Worm (Caenorhabditis elegans) whole organism, L1 larva: ENCODE measurements around the gene H40L08.8.

Experiments
- C04F5.9 ChIP-seq: sonication (generic microtip); optimal IDR thresholded peaks from 2 replicates; lab custom pipeline; 2016; ENCODE audit warnings: missing genetic modification characterization, missing compliant biosample characterization
- C16A3.4 ChIP-seq: fragments of 150-350 bp; optimal IDR thresholded peaks from 2 replicates; lab custom pipeline; 2014; ENCODE audit warnings: missing biosample characterization, missing genetic modification characterization
- C34B4.2 ChIP-seq: sonication (generic microtip); optimal IDR thresholded peaks from 2 replicates; lab custom pipeline; 2017; ENCODE audit warnings: mild to moderate bottlenecking, missing genetic modification characterization, missing compliant biosample characterization
- Y116A8C.19 ChIP-seq: sonication (generic microtip); optimal IDR thresholded peaks from 2 replicates; lab custom pipeline; 2016; ENCODE audit warnings: missing compliant biosample characterization, missing genetic modification characterization, borderline replicate concordance
- aly-2 ChIP-seq: fragments of 150-350 bp; optimal IDR thresholded peaks from 2 replicates; lab custom pipeline; 2014; ENCODE audit warnings: missing biosample characterization, missing genetic modification characterization
- ama-1 ChIP-seq: fragments of 150-350 bp; optimal IDR thresholded peaks from 2 replicates; lab custom pipeline; 2014
- blmp-1 ChIP-seq: fragments of 150-350 bp; optimal IDR thresholded peaks from 2 replicates; lab custom pipeline; 2014; ENCODE audit warnings: missing biosample characterization, missing genetic modification characterization
- ceh-63 ChIP-seq: fragments of 200-800 bp; sonication (Bioruptor generic); optimal IDR thresholded peaks from 2 replicates; lab custom pipeline; 2018; ENCODE audit warnings: mild to moderate bottlenecking, missing genetic modification characterization, missing compliant biosample characterization
- ceh-82 ChIP-seq, 3 experiments: fragments of 150-350 bp in 1 of 3; sonication (generic microtip) in 2 of 3; optimal IDR thresholded peaks; 2 replicates each; lab custom pipeline; 2014 to 2017; ENCODE audit warnings: missing biosample characterization in 3 of 3, missing genetic modification characterization in 3 of 3
- dpl-1 ChIP-seq, 3 experiments: fragments of 150-350 bp in 2 of 3; sonication (generic microtip) in 1 of 3; optimal IDR thresholded peaks; 2 replicates each; lab custom pipeline; 2014 to 2017; ENCODE audit warnings: missing biosample characterization in 3 of 3, missing genetic modification characterization in 3 of 3, missing genetic modification reagents in 3 of 3
- efl-1 ChIP-seq, 4 experiments: fragments of 150-350 bp; optimal IDR thresholded peaks in 3 of 4; peaks in 1 of 4; 1 replicate in 1 of 4; 2 replicates in 3 of 4; lab custom pipeline; 2014; ENCODE audit warnings: missing biosample characterization in 2 of 4, missing genetic modification characterization in 2 of 4, missing genetic modification reagents in 2 of 4
- efl-3 ChIP-seq: fragments of 200-800 bp; sonication (Bioruptor generic); optimal IDR thresholded peaks from 2 replicates; lab custom pipeline; 2018; ENCODE audit warnings: mild to moderate bottlenecking, missing genetic modification characterization, missing compliant biosample characterization
- egl-13 ChIP-seq: sonication (generic microtip); optimal IDR thresholded peaks from 2 replicates; lab custom pipeline; 2016; ENCODE audit warnings: missing genotype, missing genetic modification reagents, missing genetic modification characterization, missing compliant biosample characterization
- elt-2 ChIP-seq: sonication (generic microtip); optimal IDR thresholded peaks from 2 replicates; lab custom pipeline; 2016; ENCODE audit warnings: missing genetic modification characterization, mild to moderate bottlenecking, inconsistent platforms, missing compliant biosample characterization, missing genetic modification reagents
- elt-3 ChIP-seq, 6 experiments: fragments of 150-350 bp in 1 of 6; sonication (generic microtip); optimal IDR thresholded peaks; 2 replicates each; lab custom pipeline; 2017 to 2018; ENCODE audit warnings: missing biosample characterization in 6 of 6, missing genetic modification characterization in 6 of 6, inconsistent platforms in 1 of 6
- fkh-10 ChIP-seq: sonication (generic microtip); optimal IDR thresholded peaks from 2 replicates; lab custom pipeline; 2017; ENCODE audit warnings: missing biosample characterization, missing genetic modification reagents, missing genetic modification characterization
- hlh-4 ChIP-seq: sonication (generic microtip); optimal IDR thresholded peaks from 2 replicates; lab custom pipeline; 2016; ENCODE audit warnings: mild to moderate bottlenecking, missing genetic modification characterization, missing compliant biosample characterization
- hpl-2 ChIP-seq: fragments of 150-350 bp; optimal IDR thresholded peaks from 2 replicates; lab custom pipeline; 2014; ENCODE audit warnings: missing biosample characterization, missing genetic modification reagents, missing genetic modification characterization
- irx-1 ChIP-seq: sonication (generic microtip); optimal IDR thresholded peaks from 2 replicates; lab custom pipeline; 2016; ENCODE audit warnings: missing genetic modification characterization, missing compliant biosample characterization
- jun-1 ChIP-seq: fragments of 150-350 bp; optimal IDR thresholded peaks from 2 replicates; lab custom pipeline; 2014; ENCODE audit warnings: missing biosample characterization, missing genetic modification reagents, missing genetic modification characterization
- lin-14 ChIP-seq: fragments of 200-800 bp; sonication (Bioruptor generic); optimal IDR thresholded peaks from 2 replicates; lab custom pipeline; 2018; ENCODE audit warnings: mild to moderate bottlenecking, missing genetic modification characterization, moderate library complexity, missing compliant biosample characterization
- lin-35 ChIP-seq, 2 experiments: fragments of 150-350 bp; optimal IDR thresholded peaks; 2 replicates each; lab custom pipeline; 2014; ENCODE audit warnings: missing biosample characterization in 2 of 2, missing genetic modification characterization in 2 of 2, missing genetic modification reagents in 2 of 2
- lin-39 ChIP-seq: fragments of 150-350 bp; optimal IDR thresholded peaks from 2 replicates; lab custom pipeline; 2014; ENCODE audit warnings: missing biosample characterization, missing genetic modification reagents, missing genetic modification characterization
- lir-3 ChIP-seq: sonication (generic microtip); optimal IDR thresholded peaks from 2 replicates; lab custom pipeline; 2016; ENCODE audit warnings: mild to moderate bottlenecking, missing genetic modification characterization, moderate library complexity, missing compliant biosample characterization; ENCODE audit not compliant: poor library complexity
- lsy-2 ChIP-seq, 2 experiments: fragments of 150-350 bp; optimal IDR thresholded peaks; 2 replicates each; lab custom pipeline; 2014; ENCODE audit warnings: missing biosample characterization in 2 of 2, missing genetic modification characterization in 2 of 2
- mdl-1 ChIP-seq, 2 experiments: fragments of 150-350 bp; optimal IDR thresholded peaks; 2 replicates each; lab custom pipeline; 2014 to 2017; ENCODE audit warnings: missing biosample characterization in 2 of 2, missing genetic modification characterization in 2 of 2, inconsistent platforms in 1 of 2
- mef-2 ChIP-seq: fragments of 150-350 bp; optimal IDR thresholded peaks from 2 replicates; lab custom pipeline; 2014; ENCODE audit warnings: missing biosample characterization, missing genetic modification characterization
- mep-1 ChIP-seq: fragments of 150-350 bp; optimal IDR thresholded peaks from 2 replicates; lab custom pipeline; 2014; ENCODE audit warnings: missing biosample characterization, missing genetic modification characterization
- nhr-11 ChIP-seq: fragments of 150-350 bp; optimal IDR thresholded peaks from 2 replicates; lab custom pipeline; 2014; ENCODE audit warnings: missing biosample characterization, missing genetic modification characterization
- nhr-19 ChIP-seq: fragments of 200-800 bp; sonication (Bioruptor generic); conservative IDR thresholded peaks from 2 replicates; pipeline ENCODE4 v1.3.6; 2022; ENCODE audit warnings: missing genetic modification characterization, missing compliant biosample characterization
- nhr-20 ChIP-seq: sonication (generic microtip); optimal IDR thresholded peaks from 2 replicates; lab custom pipeline; 2016; ENCODE audit warnings: mild to moderate bottlenecking, missing genetic modification characterization, missing compliant biosample characterization
- nhr-47 ChIP-seq: sonication (generic microtip); optimal IDR thresholded peaks from 2 replicates; lab custom pipeline; 2016; ENCODE audit warnings: mild to moderate bottlenecking, missing genetic modification characterization, moderate library complexity, missing compliant biosample characterization
- nhr-71 ChIP-seq: sonication (generic microtip); optimal IDR thresholded peaks from 2 replicates; lab custom pipeline; 2016; ENCODE audit warnings: mild to moderate bottlenecking, missing genetic modification characterization, moderate library complexity, missing compliant biosample characterization
- nhr-76 ChIP-seq: sonication (generic microtip); optimal IDR thresholded peaks from 2 replicates; lab custom pipeline; 2017; ENCODE audit warnings: missing biosample characterization, missing genetic modification characterization
- nhr-77 ChIP-seq: fragments of 150-350 bp; optimal IDR thresholded peaks from 2 replicates; lab custom pipeline; 2014; ENCODE audit warnings: missing biosample characterization, missing genetic modification characterization
- nhr-85 ChIP-seq: sonication (generic microtip); peaks from one replicate; lab custom pipeline; 2016; ENCODE audit warnings: missing genetic modification characterization, inconsistent platforms, missing compliant biosample characterization
- pag-3 ChIP-seq: sonication (generic microtip); optimal IDR thresholded peaks from 2 replicates; lab custom pipeline; 2017; ENCODE audit warnings: missing genetic modification characterization, mild to moderate bottlenecking, missing compliant biosample characterization, antibody characterized with exemption, borderline replicate concordance; ENCODE audit not compliant: insufficient read depth
- pqm-1 ChIP-seq: sonication (generic microtip); optimal IDR thresholded peaks from 3 replicates; lab custom pipeline; 2017; ENCODE audit warnings: missing biosample characterization, missing genetic modification characterization
- rnt-1 ChIP-seq: sonication (generic microtip); optimal IDR thresholded peaks from 2 replicates; lab custom pipeline; 2016; ENCODE audit warnings: mild to moderate bottlenecking, missing genetic modification characterization, moderate library complexity, missing compliant biosample characterization
- snpc-4 ChIP-seq: fragments of 150-350 bp; optimal IDR thresholded peaks from 2 replicates; lab custom pipeline; 2014; ENCODE audit warnings: missing biosample characterization, missing genetic modification characterization
- snu-23 ChIP-seq: sonication (generic microtip); optimal IDR thresholded peaks from 2 replicates; lab custom pipeline; 2016; ENCODE audit warnings: missing genetic modification characterization, missing compliant biosample characterization
- sptf-1 ChIP-seq: fragments of 150-350 bp; optimal IDR thresholded peaks from 2 replicates; lab custom pipeline; 2014; ENCODE audit warnings: missing biosample characterization, missing genetic modification characterization
- swsn-7 ChIP-seq: sonication (generic microtip); optimal IDR thresholded peaks from 2 replicates; lab custom pipeline; 2016; ENCODE audit warnings: missing genetic modification characterization, missing compliant biosample characterization
- tbx-2 ChIP-seq: sonication (generic microtip); optimal IDR thresholded peaks from 2 replicates; lab custom pipeline; 2016; ENCODE audit warnings: missing genetic modification characterization, missing compliant biosample characterization
- unc-130 ChIP-seq: fragments of 150-350 bp; optimal IDR thresholded peaks from 2 replicates; lab custom pipeline; 2017; ENCODE audit warnings: missing biosample characterization, missing genetic modification characterization, inconsistent platforms
- xbp-1 ChIP-seq: sonication (generic microtip); optimal IDR thresholded peaks from 2 replicates; lab custom pipeline; 2016; ENCODE audit warnings: missing genetic modification characterization, missing compliant biosample characterization
- zag-1 ChIP-seq: fragments of 150-350 bp; optimal IDR thresholded peaks from 2 replicates; lab custom pipeline; 2014; ENCODE audit warnings: missing biosample characterization, missing genetic modification characterization
- zip-4 ChIP-seq: fragments of 200-800 bp; sonication (Bioruptor generic); optimal IDR thresholded peaks from 2 replicates; lab custom pipeline; 2018; ENCODE audit warnings: mild to moderate bottlenecking, missing genetic modification characterization, moderate library complexity, missing compliant biosample characterization

The H40L08.8 gene

DNA sequence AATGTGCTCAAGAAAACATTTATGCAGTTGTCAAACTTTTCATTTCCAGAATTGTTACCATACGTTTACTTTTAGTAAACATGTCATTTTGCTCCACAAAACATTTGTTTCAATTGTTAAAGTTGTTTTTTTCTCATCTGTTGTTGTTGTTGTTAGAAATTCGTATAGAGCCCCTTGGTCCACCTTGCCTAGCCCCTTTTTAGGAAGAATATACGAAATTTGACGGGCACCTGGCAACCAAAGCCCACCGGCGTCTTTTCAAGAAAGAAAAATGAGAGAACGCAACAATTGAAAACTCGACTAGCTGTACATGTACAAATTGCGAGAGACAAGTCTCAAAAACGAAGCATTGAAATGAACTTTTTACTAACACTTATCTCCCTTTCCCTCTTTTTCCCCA, 7.0 kb upstream of the H40L08.8 start, which contains the start of gene F09B12.5:
F09B12.5 (plus strand) TSS at position 301 of the 400 bp plus-strand sequence.
- TF ChIP-seq mef-2 = no peak
- no peak for TF ChIP-seq lin-39 (tag; lab: Kevin White, UChicago)
- TF ChIP-seq jun-1 (tag; lab: Kevin White, UChicago) = no peak
- no peak for TF ChIP-seq fkh-10 (GFP tag; lab: Kevin White, UChicago)
- no peak for TF ChIP-seq ceh-63 (GFP tag; lab: Kevin White, UChicago)
- no peak for TF ChIP-seq unc-130 (tag; lab: Kevin White, UChicago)
- no peak for TF ChIP-seq lin-14 (GFP tag; lab: Kevin White, UChicago)

- TF ChIP-seq fkh-10 (GFP tag; lab: Kevin White, UChicago) = no peak
- no peak for TF ChIP-seq hpl-2 (GFP tag; lab: Kevin White, UChicago)
- no peak for TF ChIP-seq ama-1
- TF ChIP-seq dpl-1 (GFP tag; optimal IDR thresholded peaks at IDR 0.05; lab: Kevin White, UChicago) = peak in 1 of 3 experiments; percentile 18
- peak; percentile 1 to 50 for TF ChIP-seq lin-35 (GFP tag; optimal IDR thresholded peaks at IDR 0.05; lab: Kevin White, UChicago)
- peak; percentile 1 for TF ChIP-seq snpc-4 (tag; lab: Kevin White, UChicago)
- no peak for TF ChIP-seq pag-3 (tag; lab: Kevin White, UChicago)
- TF ChIP-seq xbp-1 (tag; lab: Kevin White, UChicago) = peak; percentile 78
- no peak for TF ChIP-seq nhr-11 (tag; lab: Kevin White, UChicago)
- TF ChIP-seq snu-23 (GFP tag; lab: Kevin White, UChicago) = peak; percentile 40
- TF ChIP-seq C04F5.9 (tag; lab: Kevin White, UChicago) = no peak
- no peak for TF ChIP-seq nhr-77 (tag; lab: Kevin White, UChicago)
- peak; percentile 25 for TF ChIP-seq nhr-71 (tag; lab: Kevin White, UChicago)
- peak; percentile 22 for TF ChIP-seq nhr-20 (tag; lab: Kevin White, UChicago)
- no peak for TF ChIP-seq nhr-76 (tag; lab: Kevin White, UChicago)
- no peak for TF ChIP-seq efl-3
- peak; percentile 22 for TF ChIP-seq rnt-1 (tag; lab: Kevin White, UChicago)
- no peak for TF ChIP-seq sptf-1 (tag; lab: Kevin White, UChicago)
- TF ChIP-seq nhr-19 = no peak
- no peak for TF ChIP-seq Y116A8C.19 (tag; lab: Kevin White, UChicago)
- peak; percentile 8 for TF ChIP-seq mep-1 (tag; lab: Kevin White, UChicago)
- peak; percentile 19 for TF ChIP-seq swsn-7
- TF ChIP-seq C16A3.4 = no peak
- TF ChIP-seq nhr-85 = peak; percentile 60
- peak in 1 of 3 experiments; percentile 29 for TF ChIP-seq ceh-82 (tag; optimal IDR thresholded peaks at IDR 0.05; lab: Kevin White, UChicago)
- no peak for TF ChIP-seq zip-4 (GFP tag; lab: Kevin White, UChicago)
- no peak for TF ChIP-seq lir-3 (tag; lab: Kevin White, UChicago)
- TF ChIP-seq lsy-2 (tag; optimal IDR thresholded peaks at IDR 0.05; lab: Kevin White, UChicago) = peak in 1 of 2 experiments; percentile 44
- peak; percentile 30 for TF ChIP-seq nhr-47 (tag; lab: Kevin White, UChicago)
- TF ChIP-seq tbx-2 (tag; lab: Kevin White, UChicago) = peak; percentile 2
Observed at ce11 chrX:15083795-15084194, 6.4 kb upstream of the H40L08.8 start, which contains the start of gene H40L08.1. TSS of gene H40L08.1 (minus strand) at chrX:15084086.

- TF ChIP-seq lin-35 (GFP tag; optimal IDR thresholded peaks at IDR 0.05; lab: Kevin White, UChicago) = peak in 1 of 2 experiments; percentile 32
- TF ChIP-seq C34B4.2 = no peak
- TF ChIP-seq pqm-1 = no peak
- no peak for TF ChIP-seq C16A3.4
- TF ChIP-seq elt-2 = no peak
- peak in 1 of 2 experiments; percentile 48 for TF ChIP-seq mdl-1 (tag; optimal IDR thresholded peaks at IDR 0.05; lab: Kevin White, UChicago)
- TF ChIP-seq nhr-19 = peak; percentile 51
- no peak for TF ChIP-seq efl-1 (optimal IDR thresholded peaks at IDR 0.05; lab: Kevin White, UChicago)
- TF ChIP-seq efl-1 (GFP tag; optimal IDR thresholded peaks at IDR 0.05 in 1 of 2; lab: Kevin White, UChicago) = no peak
- peak; percentile 79 for TF ChIP-seq blmp-1 (tag; lab: Kevin White, UChicago)
- no peak for TF ChIP-seq egl-13 (tag; lab: Kevin White, UChicago)
- TF ChIP-seq unc-130 (tag; lab: Kevin White, UChicago) = peak; percentile 37
- no peak for TF ChIP-seq hlh-4
- TF ChIP-seq elt-3 (tag; optimal IDR thresholded peaks at IDR 0.05; lab: Kevin White, UChicago) = peak in 2 of 6 experiments; percentile 42 to 86
- peak; percentile 88 for TF ChIP-seq nhr-20 (tag; lab: Kevin White, UChicago)
- peak; percentile 46 for TF ChIP-seq snu-23 (GFP tag; lab: Kevin White, UChicago)
- no peak for TF ChIP-seq aly-2 (tag; lab: Kevin White, UChicago)
- no peak for TF ChIP-seq nhr-77 (tag; lab: Kevin White, UChicago)
- no peak for TF ChIP-seq sptf-1 (tag; lab: Kevin White, UChicago)
- no peak for TF ChIP-seq zag-1 (tag; lab: Kevin White, UChicago)
- TF ChIP-seq tbx-2 (tag; lab: Kevin White, UChicago) = peak; percentile 47
- TF ChIP-seq irx-1 (tag; lab: Kevin White, UChicago) = no peak
Observed at ce11 chrX:15081486-15081885, 4.1 kb upstream of the H40L08.8 start.
